Fruit fly (Drosophila melanogaster) whole organism, embryonic: Measurements from ENCODE around the gene Ras85D.
A peak's percentile ranks its signal among the peaks of the same experiment; 100 is the strongest.

Experiments
- Ada2b ChIP-seq: fragments of 200-800 bp; sonication (Bioruptor generic); IDR thresholded peaks from 2 replicates; pipeline ENCODE4 v1.3.6; 2022; ENCODE audit warnings: missing biosample characterization, missing genetic modification characterization
- Aef1 ChIP-seq: fragments of 200-800 bp; sonication (Bioruptor generic); IDR thresholded peaks from 3 replicates; pipeline ENCODE4 v1.3.6; 2022; ENCODE audit warnings: missing biosample characterization, missing genetic modification characterization
- Bteb2 ChIP-seq: fragments of 200-800 bp; sonication (Bioruptor generic); optimal IDR thresholded peaks from 2 replicates; lab custom pipeline; 2016; ENCODE audit warnings: missing biosample characterization, missing genetic modification characterization
- CG10431 ChIP-seq: fragments of 200-800 bp; sonication (Bioruptor generic); optimal IDR thresholded peaks from 3 replicates; lab custom pipeline; 2018; ENCODE audit warnings: missing biosample characterization, mild to moderate bottlenecking, missing genetic modification characterization
- CG11398 ChIP-seq: fragments of 200-800 bp; sonication (Bioruptor generic); optimal IDR thresholded peaks from 2 replicates; lab custom pipeline; 2016; ENCODE audit warnings: missing biosample characterization, missing genetic modification characterization
- CG11456 ChIP-seq: fragments of 200-800 bp; sonication (Bioruptor generic); IDR thresholded peaks from 3 replicates; pipeline ENCODE4 v1.3.6; 2022; ENCODE audit warnings: missing biosample characterization, missing genetic modification characterization
- CG12071 ChIP-seq: fragments of 200-800 bp; sonication (Bioruptor generic); optimal IDR thresholded peaks from 3 replicates; lab custom pipeline; 2018; ENCODE audit warnings: missing biosample characterization, mild to moderate bottlenecking, missing genetic modification characterization
- CG12155 ChIP-seq: fragments of 200-800 bp; sonication (Bioruptor generic); optimal IDR thresholded peaks from 3 replicates; lab custom pipeline; 2016; ENCODE audit warnings: missing biosample characterization, missing genetic modification characterization
- CG13775 ChIP-seq: fragments of 200-800 bp; sonication (Bioruptor generic); optimal IDR thresholded peaks from 3 replicates; lab custom pipeline; 2017; ENCODE audit warnings: missing biosample characterization, mild to moderate bottlenecking, missing genetic modification characterization
- CG15073 ChIP-seq: fragments of 200-800 bp; sonication (Bioruptor generic); optimal IDR thresholded peaks from 2 replicates; lab custom pipeline; 2016; ENCODE audit warnings: missing biosample characterization, missing genetic modification characterization
- CG15514 ChIP-seq: fragments of 200-800 bp; sonication (Bioruptor generic); optimal IDR thresholded peaks from 3 replicates; lab custom pipeline; 2017; ENCODE audit warnings: missing biosample characterization, missing genetic modification characterization, mild to moderate bottlenecking, moderate library complexity, missing genetic modification reagents
- CG17328 ChIP-seq: fragments of 200-800 bp; sonication (Bioruptor generic); IDR thresholded peaks from 2 replicates; pipeline ENCODE4 v1.3.6; 2022; ENCODE audit warnings: missing biosample characterization, missing genetic modification characterization
- CG17568 ChIP-seq: fragments of 200-800 bp; sonication (Bioruptor generic); optimal IDR thresholded peaks from 2 replicates; lab custom pipeline; 2018; ENCODE audit warnings: missing biosample characterization, mild to moderate bottlenecking, missing genetic modification characterization, moderate library complexity
- CG18599 ChIP-seq: fragments of 200-800 bp; sonication (Bioruptor generic); optimal IDR thresholded peaks from 3 replicates; lab custom pipeline; 2017; ENCODE audit warnings: missing biosample characterization, missing genetic modification characterization, mild to moderate bottlenecking, moderate library complexity, missing genetic modification reagents
- CG31441 ChIP-seq: fragments of 200-800 bp; sonication (Bioruptor generic); IDR thresholded peaks from 2 replicates; pipeline ENCODE4 v1.3.6; 2022; ENCODE audit warnings: missing biosample characterization, missing genetic modification characterization
- CG34422 ChIP-seq: fragments of 200-800 bp; sonication (Bioruptor generic); IDR thresholded peaks from 3 replicates; pipeline ENCODE4 v1.3.6; 2022; ENCODE audit warnings: missing biosample characterization, missing genetic modification characterization
- CG3847 ChIP-seq: fragments of 200-800 bp; sonication (Bioruptor generic); IDR thresholded peaks from 2 replicates; pipeline ENCODE4 v1.3.6; 2022; ENCODE audit warnings: missing biosample characterization, missing genetic modification characterization
- CG4820 ChIP-seq: fragments of 200-800 bp; sonication (Bioruptor generic); optimal IDR thresholded peaks from 3 replicates; lab custom pipeline; 2016; ENCODE audit warnings: missing biosample characterization, missing genetic modification characterization
- CG6654 ChIP-seq: fragments of 200-800 bp; sonication (Bioruptor generic); optimal IDR thresholded peaks from 2 replicates; lab custom pipeline; 2017; ENCODE audit warnings: missing biosample characterization, mild to moderate bottlenecking, missing genetic modification characterization
- CG7372 ChIP-seq: fragments of 200-800 bp; sonication (Bioruptor generic); IDR thresholded peaks from 2 replicates; pipeline ENCODE4 v1.3.6; 2022; ENCODE audit warnings: missing biosample characterization, missing genetic modification characterization
- CG7839 ChIP-seq: fragments of 200-800 bp; sonication (Bioruptor generic); optimal IDR thresholded peaks from 3 replicates; lab custom pipeline; 2018; ENCODE audit warnings: missing biosample characterization, mild to moderate bottlenecking, missing genetic modification characterization, moderate library complexity
- CG7963 ChIP-seq: fragments of 200-800 bp; sonication (Bioruptor generic); IDR thresholded peaks from 3 replicates; pipeline ENCODE4 v1.3.6; 2022; ENCODE audit warnings: missing biosample characterization, missing genetic modification characterization; ENCODE audit not compliant: partially characterized antibody
- CG7987 ChIP-seq: fragments of 200-800 bp; sonication (Bioruptor generic); optimal IDR thresholded peaks from 2 replicates; lab custom pipeline; 2018; ENCODE audit warnings: missing biosample characterization, mild to moderate bottlenecking, missing genetic modification characterization, moderate library complexity
- CTCF ChIP-seq: fragments of 200-800 bp; sonication (Bioruptor generic); optimal IDR thresholded peaks from 2 replicates; lab custom pipeline; 2017; ENCODE audit warnings: missing biosample characterization, mild to moderate bottlenecking, missing genetic modification characterization, moderate library complexity
- Camta ChIP-seq: fragments of 200-800 bp; sonication (Bioruptor generic); optimal IDR thresholded peaks from 2 replicates; lab custom pipeline; 2016; ENCODE audit warnings: missing biosample characterization, missing genetic modification characterization
- D19B ChIP-seq: fragments of 200-800 bp; sonication (Bioruptor generic); optimal IDR thresholded peaks from 2 replicates; lab custom pipeline; 2017; ENCODE audit warnings: missing biosample characterization, mild to moderate bottlenecking, missing genetic modification characterization
- Deaf1 ChIP-seq: fragments of 200-800 bp; optimal IDR thresholded peaks from 3 replicates; lab custom pipeline; 2019; ENCODE audit warnings: missing biosample characterization, mild to moderate bottlenecking, missing genetic modification characterization, moderate library complexity
- Hr39 ChIP-seq: fragments of >200 bp; optimal IDR thresholded peaks from 2 replicates; lab custom pipeline; 2017
- MBD-R2 ChIP-seq: fragments of 200-800 bp; sonication (Bioruptor generic); IDR thresholded peaks from 2 replicates; pipeline ENCODE4 v1.3.6; 2022; ENCODE audit warnings: missing biosample characterization, missing genetic modification characterization
- NC2β ChIP-seq: fragments of 200-800 bp; sonication (Bioruptor generic); optimal IDR thresholded peaks from 2 replicates; lab custom pipeline; 2016; ENCODE audit warnings: missing biosample characterization, missing genetic modification characterization
- ac ChIP-seq: fragments of 200-800 bp; sonication (Bioruptor generic); optimal IDR thresholded peaks from 3 replicates; lab custom pipeline; 2017; ENCODE audit warnings: missing biosample characterization, mild to moderate bottlenecking, missing genetic modification characterization
- ato ChIP-seq: fragments of 200-800 bp; sonication (Bioruptor generic); IDR thresholded peaks from 2 replicates; pipeline ENCODE4 v1.3.6; 2022; ENCODE audit warnings: missing biosample characterization, missing genetic modification characterization; ENCODE audit not compliant: partially characterized antibody
- bab2 ChIP-seq: fragments of 200-800 bp; sonication (Bioruptor generic); optimal IDR thresholded peaks from 2 replicates; lab custom pipeline; 2016; ENCODE audit warnings: missing biosample characterization, missing genetic modification characterization
- bsh ChIP-seq, 2 experiments: fragments of 200-800 bp; sonication (Bioruptor generic); optimal IDR thresholded peaks; 2 replicates each; lab custom pipeline; 2017 to 2018; ENCODE audit warnings: mild to moderate bottlenecking in 2 of 2, missing biosample characterization in 2 of 2, missing genetic modification characterization in 2 of 2, moderate library complexity in 1 of 2
- cas ChIP-seq: fragments of 200-800 bp; sonication (Bioruptor generic); IDR thresholded peaks from 2 replicates; pipeline ENCODE4 v1.3.6; 2022; ENCODE audit warnings: missing biosample characterization, missing genetic modification characterization
- dan ChIP-seq: fragments of 200-800 bp; sonication (Bioruptor generic); IDR thresholded peaks from 2 replicates; pipeline ENCODE4 v1.3.6; 2022; ENCODE audit warnings: missing biosample characterization, missing genetic modification characterization
- dm ChIP-seq: fragments of 200-800 bp; sonication (Bioruptor generic); optimal IDR thresholded peaks from 3 replicates; lab custom pipeline; 2016; ENCODE audit warnings: missing biosample characterization, missing genetic modification characterization
- emc ChIP-seq: fragments of 200-800 bp; sonication (Bioruptor generic); optimal IDR thresholded peaks from 2 replicates; lab custom pipeline; 2016; ENCODE audit warnings: missing biosample characterization, missing genetic modification characterization
- gt ChIP-seq: fragments of 200-800 bp; sonication (Bioruptor generic); IDR thresholded peaks from 2 replicates; pipeline ENCODE4 v1.3.6; 2022; ENCODE audit warnings: missing biosample characterization, missing genetic modification characterization
- jing ChIP-seq: fragments of 200-800 bp; sonication (Bioruptor generic); optimal IDR thresholded peaks from 2 replicates; lab custom pipeline; 2018; ENCODE audit warnings: missing biosample characterization, mild to moderate bottlenecking, missing genetic modification characterization
- nau ChIP-seq: fragments of 200-800 bp; sonication (Bioruptor generic); optimal IDR thresholded peaks from 3 replicates; lab custom pipeline; 2017; ENCODE audit warnings: missing biosample characterization, mild to moderate bottlenecking, missing genetic modification characterization, missing genetic modification reagents
- otp ChIP-seq: fragments of 200-800 bp; sonication (Bioruptor generic); IDR thresholded peaks from 3 replicates; pipeline ENCODE4, ENCODE4 v1.3.6; 2022; ENCODE audit warnings: missing biosample characterization, missing genetic modification characterization
- pfk ChIP-seq: fragments of 200-800 bp; sonication (Bioruptor generic); optimal IDR thresholded peaks from 2 replicates; lab custom pipeline; 2018; ENCODE audit warnings: missing biosample characterization, mild to moderate bottlenecking, missing genetic modification characterization, moderate library complexity
- phol ChIP-seq: fragments of 200-800 bp; sonication (Bioruptor generic); optimal IDR thresholded peaks from 3 replicates; lab custom pipeline; 2018; ENCODE audit warnings: missing biosample characterization, mild to moderate bottlenecking, missing genetic modification characterization, moderate library complexity
- pita ChIP-seq: fragments of 200-800 bp; sonication (Bioruptor generic); optimal IDR thresholded peaks from 2 replicates; lab custom pipeline; 2017; ENCODE audit warnings: missing biosample characterization, mild to moderate bottlenecking, missing genetic modification characterization
- pnt ChIP-seq: fragments of 200-800 bp; sonication (Bioruptor generic); optimal IDR thresholded peaks from 3 replicates; lab custom pipeline; 2016; ENCODE audit warnings: missing biosample characterization, missing genetic modification characterization
- pros ChIP-seq: fragments of 200-800 bp; sonication (Bioruptor generic); optimal IDR thresholded peaks from 3 replicates; lab custom pipeline; 2019; ENCODE audit warnings: missing biosample characterization, mild to moderate bottlenecking, missing genetic modification characterization, moderate library complexity
- ranshi ChIP-seq: fragments of 200-800 bp; sonication (Bioruptor generic); IDR thresholded peaks from 2 replicates; pipeline ENCODE4 v1.3.6; 2022; ENCODE audit warnings: missing biosample characterization, missing genetic modification characterization
- run ChIP-seq: fragments of 200-800 bp; sonication (Bioruptor generic); optimal IDR thresholded peaks from 3 replicates; lab custom pipeline; 2018; ENCODE audit warnings: missing biosample characterization, mild to moderate bottlenecking, missing genetic modification characterization
- slou ChIP-seq: fragments of 200-800 bp; sonication (Bioruptor generic); optimal IDR thresholded peaks from 3 replicates; lab custom pipeline; 2016; ENCODE audit warnings: missing biosample characterization, missing genetic modification characterization
- trh ChIP-seq: fragments of 200-800 bp; sonication (Bioruptor generic); optimal IDR thresholded peaks from 2 replicates; lab custom pipeline; 2016; ENCODE audit warnings: missing biosample characterization, missing genetic modification characterization
- zen2 ChIP-seq: fragments of 200-800 bp; sonication (Bioruptor generic); IDR thresholded peaks from 3 replicates; pipeline ENCODE4 v1.3.6; 2022; ENCODE audit warnings: missing biosample characterization, missing genetic modification characterization; ENCODE audit not compliant: partially characterized antibody

The Ras85D gene

DNA sequence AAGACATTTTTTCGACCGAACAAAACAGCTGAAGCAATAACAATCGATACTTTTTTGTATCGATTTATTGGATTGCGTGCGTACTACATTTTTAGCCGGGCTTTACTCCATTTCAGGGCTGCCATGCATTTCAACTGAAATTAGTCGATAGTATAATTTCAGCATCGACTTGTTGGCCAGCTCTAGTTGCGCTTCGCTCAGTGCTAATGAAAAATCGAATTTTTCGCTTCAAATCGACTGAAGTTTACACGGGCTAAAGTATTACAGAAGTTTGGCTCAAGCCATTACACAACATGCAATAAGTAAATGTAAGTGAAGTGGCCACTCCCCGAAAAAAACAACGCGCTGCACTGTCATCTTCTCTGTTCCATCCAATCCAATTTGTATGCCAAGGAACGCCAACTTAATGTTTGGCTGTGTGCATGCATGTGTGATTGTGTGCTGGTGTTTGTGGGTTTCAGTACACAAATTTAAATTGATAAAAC lies 3.0 kb upstream of the Ras85D start, which contains the start of the genes mRpL47, CG8176 and Kdm3 (continued):
- TF ChIP-seq CG7987, result peak; percentile 76
- peak; percentile 78 for TF ChIP-seq NC2β (GFP tag; lab: Kevin White, UChicago)
- no peak for TF ChIP-seq ato (GFP tag; lab: Robert Waterston, UW)
- TF ChIP-seq pnt, result peak; percentile 76
- peak; percentile 23 for TF ChIP-seq Camta (GFP tag; lab: Kevin White, UChicago)
- TF ChIP-seq pfk (GFP tag; lab: Kevin White, UChicago), result peak; percentile 26
- TF ChIP-seq phol (tag; lab: Kevin White, UChicago), result peak; percentile 87
- no peak for TF ChIP-seq MBD-R2 (GFP tag; lab: Robert Waterston, UW)
- no peak for TF ChIP-seq ac (GFP tag; lab: Kevin White, UChicago)
- TF ChIP-seq bab2 (GFP tag; lab: Kevin White, UChicago), result peak; percentile 60
- TF ChIP-seq CG31441 (GFP tag; lab: Robert Waterston, UW), result no peak
- TF ChIP-seq CG18599, result peak; percentile 55
- TF ChIP-seq bsh (GFP tag; optimal IDR thresholded peaks at IDR 0.05; lab: Kevin White, UChicago), result peak in 1 of 2 experiments; percentile 13
- TF ChIP-seq CG7839 (tag; lab: Kevin White, UChicago), result no peak
- TF ChIP-seq CG15514 (GFP tag; lab: Kevin White, UChicago), result peak; percentile 89
- no peak for TF ChIP-seq trh (GFP tag; lab: Kevin White, UChicago)
- peak; percentile 40 for TF ChIP-seq Deaf1
- peak; percentile 43 for TF ChIP-seq emc (GFP tag; lab: Kevin White, UChicago)
- no peak for TF ChIP-seq D19B (GFP tag; lab: Kevin White, UChicago)
- TF ChIP-seq Ada2b (GFP tag; lab: Robert Waterston, UW), result no peak
- peak; percentile 61 for TF ChIP-seq Bteb2 (GFP tag; lab: Kevin White, UChicago)
- no peak for TF ChIP-seq CG7963 (GFP tag; lab: Robert Waterston, UW)
- TF ChIP-seq CG4820 (GFP tag; lab: Kevin White, UChicago), result peak; percentile 45
- TF ChIP-seq slou, result peak; percentile 79
- no peak for TF ChIP-seq ranshi (GFP tag; lab: Robert Waterston, UW)
- no peak for TF ChIP-seq gt (GFP tag; lab: Robert Waterston, UW)
- peak; percentile 89 for TF ChIP-seq dm (GFP tag; lab: Kevin White, UChicago)
- no peak for TF ChIP-seq nau (GFP tag; lab: Kevin White, UChicago)
- no peak for TF ChIP-seq run (tag; lab: Kevin White, UChicago)
- no peak for TF ChIP-seq CG34422
- TF ChIP-seq CG6654, result no peak
- no peak for TF ChIP-seq jing (GFP tag; lab: Kevin White, UChicago)
- no peak for TF ChIP-seq dan (GFP tag; lab: Robert Waterston, UW)
- peak; percentile 93 for TF ChIP-seq pita (GFP tag; lab: Kevin White, UChicago)
- peak; percentile 38 for TF ChIP-seq CG11398 (GFP tag; lab: Kevin White, UChicago)
- TF ChIP-seq CG13775 (GFP tag; lab: Kevin White, UChicago), result peak; percentile 35
- no peak for TF ChIP-seq CG12071 (GFP tag; lab: Kevin White, UChicago)
- TF ChIP-seq otp (GFP tag; lab: Robert Waterston, UW), result no peak
- no peak for TF ChIP-seq cas (GFP tag; lab: Robert Waterston, UW)
- TF ChIP-seq zen2 (GFP tag; lab: Robert Waterston, UW), result no peak
- no peak for TF ChIP-seq CG10431
- TF ChIP-seq CG17328 (GFP tag; lab: Robert Waterston, UW), result no peak
- TF ChIP-seq CTCF (GFP tag; lab: Kevin White, UChicago), result peak; percentile 45
- TF ChIP-seq CG15073 (GFP tag; lab: Kevin White, UChicago), result no peak
- TF ChIP-seq CG12155 (GFP tag; lab: Kevin White, UChicago), result peak; percentile 70
- TF ChIP-seq CG3847 (GFP tag; lab: Robert Waterston, UW), result no peak
- no peak for TF ChIP-seq pros (GFP tag; lab: Kevin White, UChicago)
- no peak for TF ChIP-seq Hr39 (lab: Kevin White, UChicago)
- no peak for TF ChIP-seq CG11456 (GFP tag; lab: Robert Waterston, UW)
- TF ChIP-seq CG17568 (GFP tag; lab: Kevin White, UChicago), result no peak
- TF ChIP-seq Aef1 (GFP tag; lab: Robert Waterston, UW), result no peak
- TF ChIP-seq CG7372, result no peak
